Fruit fly (Drosophila melanogaster) whole organism, wandering third instar larva: ENCODE measurements around the gene mtm.

ENCODE experiments used
- Abd-B ChIP-seq: fragments of >200 bp; optimal IDR thresholded peaks from 2 replicates; lab custom pipeline; 2017; ENCODE audit warnings: missing biosample characterization, missing genetic modification characterization
- CG32264 ChIP-seq: fragments of 200-800 bp; sonication (Bioruptor generic); optimal IDR thresholded peaks from 2 replicates; lab custom pipeline; 2016; ENCODE audit warnings: missing biosample characterization, missing genetic modification characterization
- CG9705 ChIP-seq: fragments of 200-800 bp; sonication (Bioruptor generic); optimal IDR thresholded peaks from 2 replicates; lab custom pipeline; 2018; ENCODE audit warnings: missing biosample characterization, mild to moderate bottlenecking, missing genetic modification characterization
- Dfd ChIP-seq: fragments of >200 bp; optimal IDR thresholded peaks from 2 replicates; lab custom pipeline; 2017; ENCODE audit warnings: missing biosample characterization, missing genetic modification characterization
- Jra ChIP-seq: sonication (Bioruptor generic); optimal IDR thresholded peaks from 2 replicates; lab custom pipeline; 2016; ENCODE audit warnings: missing biosample characterization, missing genetic modification characterization
- N ChIP-seq: fragments of >200 bp; optimal IDR thresholded peaks from 2 replicates; lab custom pipeline; 2018; ENCODE audit warnings: missing biosample characterization, missing external identifiers, missing genetic modification characterization
- Sp1 ChIP-seq: fragments of 200-800 bp; sonication (Bioruptor generic); optimal IDR thresholded peaks from 3 replicates; lab custom pipeline; 2019; ENCODE audit warnings: missing biosample characterization, mild to moderate bottlenecking, missing genetic modification characterization, moderate library complexity
- brk ChIP-seq: fragments of 200-800 bp; sonication (Bioruptor generic); optimal IDR thresholded peaks from 2 replicates; lab custom pipeline; 2016; ENCODE audit warnings: missing biosample characterization, mild to moderate bottlenecking, missing genetic modification characterization
- lola ChIP-seq: fragments of >200 bp; optimal IDR thresholded peaks from 2 replicates; lab custom pipeline; 2017; ENCODE audit warnings: missing biosample characterization, missing genetic modification characterization
- rgr ChIP-seq: fragments of 200-800 bp; sonication (Bioruptor generic); optimal IDR thresholded peaks from 3 replicates; lab custom pipeline; 2016; ENCODE audit warnings: missing biosample characterization, mild to moderate bottlenecking, missing genetic modification characterization

DNA sequence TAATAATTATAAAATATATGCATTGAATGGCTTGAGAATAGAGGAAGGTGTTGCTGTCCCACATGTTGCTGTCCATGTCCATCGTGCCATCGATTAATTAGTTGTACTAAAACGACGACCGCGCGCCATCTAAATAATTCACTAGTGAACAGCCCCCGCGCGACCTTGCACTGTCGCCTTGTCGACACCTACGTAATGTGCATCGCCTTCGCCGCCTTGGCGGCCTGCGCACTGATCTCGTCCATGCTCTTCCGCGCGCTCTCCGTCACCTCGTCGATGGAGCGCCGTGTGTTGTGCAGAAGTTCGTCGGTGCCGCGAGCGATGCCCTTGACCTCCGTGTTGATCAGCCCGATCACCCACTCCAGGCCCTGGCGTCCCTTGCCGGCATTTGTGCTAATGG is 10.1 kb upstream of the mtm start:
- TF ChIP-seq N (GFP tag; lab: Kevin White, UChicago) (no peak), Abd-B (GFP tag; lab: Kevin White, UChicago) (no peak), rgr (no peak), Sp1 (GFP tag; lab: Kevin White, UChicago) (no peak), lola (GFP tag; lab: Kevin White, UChicago) (no peak), Jra (GFP tag; lab: Kevin White, UChicago) (no peak), CG32264 (GFP tag; lab: Kevin White, UChicago) (no peak), CG9705 (GFP tag; lab: Kevin White, UChicago) (no peak), brk (GFP tag; lab: Kevin White, UChicago) (no peak), Dfd (GFP tag; lab: Kevin White, UChicago) (no peak)
